Worm (Caenorhabditis elegans): Measurements from ENCODE around the gene abu-9.

- TF ChIP-seq dao-5 (tag; optimal IDR thresholded peaks at IDR 0.05) = no peak
- no peak for TF ChIP-seq him-1 (tag; optimal IDR thresholded peaks at IDR 0.05)
Measured at ce11 chrX:8307600-8307999, 14.3 kb upstream of the abu-9 start, which contains the start of gene R09F10.5.

All from whole organism, L4/young adult.